Fruit fly (Drosophila melanogaster) whole organism, wandering third instar larva: ENCODE data around the gene Ubc7.

Experiments used
- CG32264 ChIP-seq: fragments of 200-800 bp; sonication (Bioruptor generic); optimal IDR thresholded peaks from 2 replicates; lab custom pipeline; 2016; ENCODE audit warnings: missing biosample characterization, missing genetic modification characterization
- Dfd ChIP-seq: fragments of >200 bp; optimal IDR thresholded peaks from 2 replicates; lab custom pipeline; 2017; ENCODE audit warnings: missing biosample characterization, missing genetic modification characterization
- GATAd ChIP-seq: sonication (Bioruptor generic); optimal IDR thresholded peaks from 2 replicates; lab custom pipeline; 2016; ENCODE audit warnings: missing biosample characterization, missing genetic modification characterization
- Myc ChIP-seq: fragments of >200 bp; optimal IDR thresholded peaks from 2 replicates; lab custom pipeline; 2017
- OdsH ChIP-seq: fragments of 200-800 bp; sonication (Bioruptor generic); optimal IDR thresholded peaks from 2 replicates; lab custom pipeline; 2016; ENCODE audit warnings: missing biosample characterization, mild to moderate bottlenecking, missing genetic modification characterization
- h ChIP-seq: fragments of 200-800 bp; sonication (Bioruptor generic); optimal IDR thresholded peaks from 3 replicates; lab custom pipeline; 2016; ENCODE audit warnings: missing biosample characterization, mild to moderate bottlenecking, missing genetic modification characterization
- pan ChIP-seq: fragments of >200 bp; optimal IDR thresholded peaks from 2 replicates; lab custom pipeline; 2017
- psq ChIP-seq: fragments of 200-800 bp; sonication (Bioruptor generic); optimal IDR thresholded peaks from 3 replicates; lab custom pipeline; 2017; ENCODE audit warnings: missing biosample characterization, mild to moderate bottlenecking, missing genetic modification characterization, moderate library complexity
- sage ChIP-seq: fragments of 200-800 bp; sonication (Bioruptor generic); optimal IDR thresholded peaks from 2 replicates; lab custom pipeline; 2016; ENCODE audit warnings: missing biosample characterization, mild to moderate bottlenecking, missing genetic modification characterization

- TF ChIP-seq h (GFP tag; lab: Kevin White, UChicago), result no peak
- no peak for TF ChIP-seq pan
- no peak for TF ChIP-seq GATAd (GFP tag; lab: Kevin White, UChicago)
- TF ChIP-seq Dfd (GFP tag; lab: Kevin White, UChicago), result no peak
- TF ChIP-seq sage (GFP tag; lab: Kevin White, UChicago), result no peak
- no peak for TF ChIP-seq OdsH (GFP tag; lab: Kevin White, UChicago)
- TF ChIP-seq Myc (lab: Kevin White, UChicago), result no peak
- no peak for TF ChIP-seq CG32264 (GFP tag; lab: Kevin White, UChicago)
- TF ChIP-seq psq (GFP tag; lab: Kevin White, UChicago), result no peak
These were observed 47.6 kb downstream of the Ubc7 start for dm6 chrX:16641101-16641420.
